Fruit fly (Drosophila melanogaster) Kc167 (cell line): ENCODE results near the gene RpS10a.

Source experiments
- Myc ChIP-seq: fragments of >200 bp; optimal IDR thresholded peaks from 2 replicates; lab custom pipeline; 2017; ENCODE audit warnings: missing external identifiers
- Sin3A ChIP-seq: fragments of >200 bp; optimal IDR thresholded peaks from 2 replicates; lab custom pipeline; 2018; ENCODE audit warnings: missing external identifiers
- h ChIP-seq: fragments of >200 bp; optimal IDR thresholded peaks from 3 replicates; lab custom pipeline; 2018; ENCODE audit warnings: missing external identifiers
- insv ChIP-seq: fragments of >200 bp; optimal IDR thresholded peaks from 3 replicates; lab custom pipeline; 2018; ENCODE audit warnings: missing external identifiers
- psq ChIP-seq: fragments of >200 bp; optimal IDR thresholded peaks from 2 replicates; lab custom pipeline; 2017; ENCODE audit warnings: missing external identifiers
- ttk ChIP-seq: sonication (Bioruptor generic); optimal IDR thresholded peaks from 2 replicates; lab custom pipeline; 2017; ENCODE audit warnings: missing external identifiers

RpS10a gene

dm6 chr3R:27661971-27662489 is 9.5 kb downstream of the RpS10a start, which contains the start of gene unc80:
unc80 (plus strand) TSS chr3R:27662439.
- no peak for TF ChIP-seq Myc (lab: Kevin White, UChicago)
- no peak for TF ChIP-seq Sin3A
- TF ChIP-seq ttk (lab: Kevin White, UChicago) = no peak
- TF ChIP-seq insv (lab: Kevin White, UChicago) = no peak
- no peak for TF ChIP-seq psq (lab: Kevin White, UChicago)
- no peak for TF ChIP-seq h (lab: Kevin White, UChicago)

dm6 chr3R:27662857-27663256 is 10.3 kb downstream of the RpS10a start:
- no peak for TF ChIP-seq Sin3A
- TF ChIP-seq Myc (lab: Kevin White, UChicago) = no peak
- no peak for TF ChIP-seq h (lab: Kevin White, UChicago)
- no peak for TF ChIP-seq psq (lab: Kevin White, UChicago)
- TF ChIP-seq ttk (lab: Kevin White, UChicago) = no peak
- no peak for TF ChIP-seq insv (lab: Kevin White, UChicago)

dm6 chr3R:27677174-27677726 is 24.7 kb downstream of the RpS10a start, which contains the start of gene Hsdl2:
Hsdl2 (plus strand) TSS chr3R:27677522.
- TF ChIP-seq Sin3A = no peak
- TF ChIP-seq Myc (lab: Kevin White, UChicago) = no peak
- no peak for TF ChIP-seq ttk (lab: Kevin White, UChicago)
- TF ChIP-seq insv (lab: Kevin White, UChicago) = no peak
- no peak for TF ChIP-seq h (lab: Kevin White, UChicago)
- no peak for TF ChIP-seq psq (lab: Kevin White, UChicago)

- no peak for TF ChIP-seq h (lab: Kevin White, UChicago)
- TF ChIP-seq psq (lab: Kevin White, UChicago) = no peak
- TF ChIP-seq Myc (lab: Kevin White, UChicago) = no peak
- TF ChIP-seq ttk (lab: Kevin White, UChicago) = no peak
- no peak for TF ChIP-seq insv (lab: Kevin White, UChicago)
- TF ChIP-seq Sin3A = no peak
Observed at dm6 chr3R:27679019-27679418, 26.5 kb downstream of the RpS10a start, which contains the start of gene CG12883. CG12883 (plus strand) TSS chr3R:27679291.

dm6 chr3R:27679667-27680066 is 27.1 kb downstream of the RpS10a start:
- TF ChIP-seq psq (lab: Kevin White, UChicago) = no peak
- TF ChIP-seq h (lab: Kevin White, UChicago) = no peak
- no peak for TF ChIP-seq insv (lab: Kevin White, UChicago)
- no peak for TF ChIP-seq ttk (lab: Kevin White, UChicago)
- TF ChIP-seq Sin3A = no peak
- TF ChIP-seq Myc (lab: Kevin White, UChicago) = no peak

- TF ChIP-seq Myc (lab: Kevin White, UChicago) = no peak
- TF ChIP-seq h (lab: Kevin White, UChicago) = no peak
- no peak for TF ChIP-seq Sin3A
- TF ChIP-seq ttk (lab: Kevin White, UChicago) = no peak
- no peak for TF ChIP-seq psq (lab: Kevin White, UChicago)
Observed at dm6 chr3R:27681799-27682198, 29.2 kb downstream of the RpS10a start, which contains the start of gene Sce. Sce (minus strand) TSS chr3R:27682029.

dm6 chr3R:27685074-27685473 is 32.5 kb downstream of the RpS10a start:
- TF ChIP-seq ttk (lab: Kevin White, UChicago) = no peak
- no peak for TF ChIP-seq Myc (lab: Kevin White, UChicago)
- TF ChIP-seq Sin3A = no peak

dm6 chr3R:27685539-27686012 is 33.0 kb downstream of the RpS10a start, which contains the start of gene CG12880:
CG12880 (plus strand) TSS chr3R:27685962.
- TF ChIP-seq psq (lab: Kevin White, UChicago) (no peak), Myc (lab: Kevin White, UChicago) (no peak), h (lab: Kevin White, UChicago) (no peak), insv (lab: Kevin White, UChicago) (no peak), ttk (lab: Kevin White, UChicago) (no peak), Sin3A (no peak)

dm6 chr3R:27688034-27688433 is 35.5 kb downstream of the RpS10a start, which contains the start of gene CG31055:
CG31055 (minus strand) TSS chr3R:27688134.
- TF ChIP-seq Myc (lab: Kevin White, UChicago) (no peak), insv (lab: Kevin White, UChicago) (no peak), Sin3A (no peak), ttk (lab: Kevin White, UChicago) (no peak), h (lab: Kevin White, UChicago) (no peak), psq (lab: Kevin White, UChicago) (no peak)

- no peak for TF ChIP-seq Myc (lab: Kevin White, UChicago)
Observed at dm6 chr3R:27692645-27693307, 40.2 kb downstream of the RpS10a start.

dm6 chr3R:27694018-27694417 is 41.5 kb downstream of the RpS10a start, which contains the start of gene CG43319:
CG43319 (plus strand) TSS chr3R:27694318.
- no peak for TF ChIP-seq Sin3A
- no peak for TF ChIP-seq psq (lab: Kevin White, UChicago)
- TF ChIP-seq h (lab: Kevin White, UChicago) = no peak
- no peak for TF ChIP-seq insv (lab: Kevin White, UChicago)
- no peak for TF ChIP-seq ttk (lab: Kevin White, UChicago)
- no peak for TF ChIP-seq Myc (lab: Kevin White, UChicago)

dm6 chr3R:27694583-27694982 is 42.0 kb downstream of the RpS10a start, which contains the start of gene Acp98AB:
Acp98AB (plus strand) TSS chr3R:27694883.
- TF ChIP-seq psq (lab: Kevin White, UChicago) (no peak), ttk (lab: Kevin White, UChicago) (no peak), Sin3A (no peak), h (lab: Kevin White, UChicago) (no peak), insv (lab: Kevin White, UChicago) (no peak), Myc (lab: Kevin White, UChicago) (no peak)
